Fruit fly (Drosophila melanogaster) whole organism, embryonic: Measurements from ENCODE around the gene CG13075.

Experiments
- Abd-B ChIP-seq: fragments of 200-800 bp; sonication (Bioruptor generic); optimal IDR thresholded peaks from 2 replicates; lab custom pipeline; 2018; ENCODE audit warnings: missing biosample characterization, mild to moderate bottlenecking, missing genetic modification characterization, moderate library complexity
- Atf6 ChIP-seq: fragments of 200-800 bp; sonication (Bioruptor generic); IDR thresholded peaks from 2 replicates; pipeline ENCODE4 v1.3.6; 2022; ENCODE audit warnings: missing biosample characterization, missing genetic modification characterization
- CG11247 ChIP-seq: fragments of 200-800 bp; sonication (Bioruptor generic); IDR thresholded peaks from 2 replicates; pipeline ENCODE4 v1.3.6; 2022; ENCODE audit warnings: missing biosample characterization, missing genetic modification characterization
- CG11695 ChIP-seq: fragments of 200-800 bp; sonication (Bioruptor generic); IDR thresholded peaks from 3 replicates; pipeline ENCODE4 v1.3.6; 2022; ENCODE audit warnings: missing biosample characterization, missing genetic modification characterization
- CG12236 ChIP-seq: fragments of 200-800 bp; sonication (Bioruptor generic); optimal IDR thresholded peaks from 2 replicates; lab custom pipeline; 2016; ENCODE audit warnings: missing biosample characterization, missing genetic modification characterization
- CG14014 ChIP-seq: fragments of 200-800 bp; sonication (Bioruptor generic); IDR thresholded peaks from 2 replicates; pipeline ENCODE4 v1.3.6; 2022; ENCODE audit warnings: missing biosample characterization, missing genetic modification characterization
- CG15269 ChIP-seq: fragments of 200-800 bp; sonication (Bioruptor generic); optimal IDR thresholded peaks from 2 replicates; lab custom pipeline; 2018; ENCODE audit warnings: missing biosample characterization, mild to moderate bottlenecking, missing genetic modification characterization, moderate library complexity
- CG2116 ChIP-seq: fragments of 200-800 bp; sonication (Bioruptor generic); optimal IDR thresholded peaks from 3 replicates; lab custom pipeline; 2018; ENCODE audit warnings: missing biosample characterization, mild to moderate bottlenecking, missing genetic modification characterization
- CG34422 ChIP-seq: fragments of 200-800 bp; sonication (Bioruptor generic); IDR thresholded peaks from 3 replicates; pipeline ENCODE4 v1.3.6; 2022; ENCODE audit warnings: missing biosample characterization, missing genetic modification characterization
- CG4282 ChIP-seq: fragments of 200-800 bp; sonication (Bioruptor generic); optimal IDR thresholded peaks from 2 replicates; lab custom pipeline; 2016; ENCODE audit warnings: missing biosample characterization, missing genetic modification characterization
- CG4360 ChIP-seq: fragments of 200-800 bp; sonication (Bioruptor generic); IDR thresholded peaks from 2 replicates; pipeline ENCODE4 v1.3.6; 2022; ENCODE audit warnings: missing biosample characterization, missing genetic modification characterization
- CG5180 ChIP-seq: fragments of 200-800 bp; sonication (Bioruptor generic); optimal IDR thresholded peaks from 3 replicates; lab custom pipeline; 2017; ENCODE audit warnings: missing biosample characterization, missing genetic modification characterization, mild to moderate bottlenecking, moderate library complexity, missing genetic modification reagents
- CG5245 ChIP-seq: fragments of 200-800 bp; sonication (Bioruptor generic); optimal IDR thresholded peaks from 3 replicates; lab custom pipeline; 2016; ENCODE audit warnings: missing biosample characterization, missing genetic modification characterization
- CG7963 ChIP-seq: fragments of 200-800 bp; sonication (Bioruptor generic); IDR thresholded peaks from 3 replicates; pipeline ENCODE4 v1.3.6; 2022; ENCODE audit warnings: missing biosample characterization, missing genetic modification characterization; ENCODE audit not compliant: partially characterized antibody
- CG9797 ChIP-seq: fragments of 200-800 bp; sonication (Bioruptor generic); optimal IDR thresholded peaks from 3 replicates; lab custom pipeline; 2018; ENCODE audit warnings: missing biosample characterization, mild to moderate bottlenecking, missing genetic modification characterization
- CG9932 ChIP-seq: fragments of 200-800 bp; sonication (Bioruptor generic); IDR thresholded peaks from 2 replicates; pipeline ENCODE4 v1.3.6; 2022; ENCODE audit warnings: missing biosample characterization, missing genetic modification characterization
- Camta ChIP-seq: fragments of 200-800 bp; sonication (Bioruptor generic); optimal IDR thresholded peaks from 2 replicates; lab custom pipeline; 2016; ENCODE audit warnings: missing biosample characterization, missing genetic modification characterization
- D19A ChIP-seq: fragments of 200-800 bp; optimal IDR thresholded peaks from 3 replicates; lab custom pipeline; 2019; ENCODE audit warnings: missing biosample characterization, mild to moderate bottlenecking, missing genetic modification characterization, moderate library complexity
- Dbx ChIP-seq: fragments of 200-800 bp; sonication (Bioruptor generic); IDR thresholded peaks from 3 replicates; pipeline ENCODE4 v1.3.6; 2022; ENCODE audit warnings: missing biosample characterization, missing genetic modification characterization
- E2f2 ChIP-seq: fragments of 200-800 bp; sonication (Bioruptor generic); IDR thresholded peaks from 2 replicates; pipeline ENCODE4 v1.3.6; 2022; ENCODE audit warnings: missing biosample characterization, missing genetic modification characterization
- Fer1 ChIP-seq: fragments of 200-800 bp; sonication (Bioruptor generic); optimal IDR thresholded peaks from 2 replicates; lab custom pipeline; 2017; ENCODE audit warnings: missing biosample characterization, mild to moderate bottlenecking, missing genetic modification characterization
- Gug ChIP-seq: fragments of 200-800 bp; sonication (Bioruptor generic); IDR thresholded peaks from 4 replicates; pipeline ENCODE4 v1.3.6; 2022; ENCODE audit warnings: missing biosample characterization, missing genetic modification characterization
- Med ChIP-seq: fragments of 200-800 bp; sonication (Bioruptor generic); peaks from one replicate; lab custom pipeline; 2016; ENCODE audit warnings: missing biosample characterization, missing genetic modification characterization, mild to moderate bottlenecking, inconsistent platforms, moderate library complexity
- Oli ChIP-seq: fragments of 200-800 bp; sonication (Bioruptor generic); optimal IDR thresholded peaks from 2 replicates; lab custom pipeline; 2018; ENCODE audit warnings: missing biosample characterization, mild to moderate bottlenecking, missing genetic modification characterization, moderate library complexity
- Sin3A ChIP-seq: fragments of >200 bp; optimal IDR thresholded peaks from 2 replicates; lab custom pipeline; 2018
- Taf1 ChIP-seq: fragments of 200-800 bp; sonication (Bioruptor generic); IDR thresholded peaks from 2 replicates; pipeline ENCODE4 v1.3.6; 2022; ENCODE audit warnings: missing biosample characterization, missing genetic modification characterization
- amos ChIP-seq: fragments of 200-800 bp; sonication (Bioruptor generic); IDR thresholded peaks from 2 replicates; pipeline ENCODE4 v1.3.6; 2022; ENCODE audit warnings: missing biosample characterization, missing genetic modification characterization; ENCODE audit not compliant: partially characterized antibody
- bcd ChIP-seq: fragments of 200-800 bp; sonication (Bioruptor generic); optimal IDR thresholded peaks from 2 replicates; lab custom pipeline; 2017; ENCODE audit warnings: missing biosample characterization, mild to moderate bottlenecking, missing genetic modification characterization
- bsh ChIP-seq, 2 experiments: fragments of 200-800 bp; sonication (Bioruptor generic); optimal IDR thresholded peaks; 2 replicates each; lab custom pipeline; 2017 to 2018; ENCODE audit warnings: mild to moderate bottlenecking in 2 of 2, missing biosample characterization in 2 of 2, missing genetic modification characterization in 2 of 2, moderate library complexity in 1 of 2
- cas ChIP-seq: fragments of 200-800 bp; sonication (Bioruptor generic); IDR thresholded peaks from 2 replicates; pipeline ENCODE4 v1.3.6; 2022; ENCODE audit warnings: missing biosample characterization, missing genetic modification characterization
- chm ChIP-seq: fragments of 200-800 bp; sonication (Bioruptor generic); IDR thresholded peaks from 2 replicates; pipeline ENCODE4 v1.3.6; 2022; ENCODE audit warnings: missing biosample characterization, missing genetic modification characterization
- croc ChIP-seq: fragments of 200-800 bp; sonication (Bioruptor generic); conservative IDR thresholded peaks from 3 replicates; pipeline ENCODE4 v1.3.6; 2022; ENCODE audit warnings: missing biosample characterization, missing genetic modification characterization
- dimm ChIP-seq: fragments of 200-800 bp; sonication (Bioruptor generic); IDR thresholded peaks from 2 replicates; pipeline ENCODE4 v1.3.6; 2022; ENCODE audit warnings: missing biosample characterization, missing genetic modification characterization
- dmrt11E ChIP-seq: fragments of 200-800 bp; sonication (Bioruptor generic); optimal IDR thresholded peaks from 3 replicates; lab custom pipeline; 2018; ENCODE audit warnings: missing biosample characterization, mild to moderate bottlenecking, missing genetic modification characterization, moderate library complexity
- esg ChIP-seq: fragments of 200-800 bp; sonication (Bioruptor generic); conservative IDR thresholded peaks from 2 replicates; pipeline ENCODE4 v1.3.6; 2022; ENCODE audit warnings: missing biosample characterization, missing genetic modification characterization
- ewg ChIP-seq: fragments of 200-800 bp; sonication (Bioruptor generic); optimal IDR thresholded peaks from 3 replicates; lab custom pipeline; 2017; ENCODE audit warnings: mild to moderate bottlenecking, missing biosample characterization, missing genetic modification reagents, missing genetic modification characterization
- fd102C ChIP-seq: fragments of 200-800 bp; sonication (Bioruptor generic); optimal IDR thresholded peaks from 2 replicates; lab custom pipeline; 2018; ENCODE audit warnings: missing biosample characterization, mild to moderate bottlenecking, missing genetic modification characterization, moderate library complexity
- grau ChIP-seq: fragments of 200-800 bp; optimal IDR thresholded peaks from 3 replicates; lab custom pipeline; 2019; ENCODE audit warnings: missing biosample characterization, mild to moderate bottlenecking, missing genetic modification characterization, moderate library complexity
- gsb-n ChIP-seq: fragments of 200-800 bp; sonication (Bioruptor generic); optimal IDR thresholded peaks from 3 replicates; lab custom pipeline; 2018; ENCODE audit warnings: missing biosample characterization, mild to moderate bottlenecking, missing genetic modification characterization
- kay ChIP-seq: fragments of 200-800 bp; sonication (Bioruptor generic); optimal IDR thresholded peaks from 2 replicates; lab custom pipeline; 2016; ENCODE audit warnings: missing biosample characterization, missing genetic modification characterization
- ken ChIP-seq: fragments of 200-800 bp; sonication (Bioruptor generic); IDR thresholded peaks from 3 replicates; pipeline ENCODE4 v1.3.6; 2022; ENCODE audit warnings: missing biosample characterization, missing genetic modification characterization
- mam ChIP-seq: fragments of 200-800 bp; sonication (Bioruptor generic); optimal IDR thresholded peaks from 3 replicates; lab custom pipeline; 2016; ENCODE audit warnings: missing biosample characterization, missing genetic modification characterization
- nau ChIP-seq: fragments of 200-800 bp; sonication (Bioruptor generic); optimal IDR thresholded peaks from 3 replicates; lab custom pipeline; 2017; ENCODE audit warnings: missing biosample characterization, mild to moderate bottlenecking, missing genetic modification characterization, missing genetic modification reagents
- nerfin-2 ChIP-seq: fragments of 200-800 bp; sonication (Bioruptor generic); IDR thresholded peaks from 2 replicates; pipeline ENCODE4 v1.3.6; 2022; ENCODE audit warnings: missing biosample characterization, missing genetic modification characterization; ENCODE audit not compliant: partially characterized antibody
- phol ChIP-seq: fragments of 200-800 bp; sonication (Bioruptor generic); optimal IDR thresholded peaks from 3 replicates; lab custom pipeline; 2018; ENCODE audit warnings: missing biosample characterization, mild to moderate bottlenecking, missing genetic modification characterization, moderate library complexity
- psq ChIP-seq: fragments of 200-800 bp; sonication (Bioruptor generic); optimal IDR thresholded peaks from 2 replicates; lab custom pipeline; 2017; ENCODE audit warnings: missing biosample characterization, missing genetic modification characterization
- sens-2 ChIP-seq: fragments of 200-800 bp; sonication (Bioruptor generic); IDR thresholded peaks from 2 replicates; pipeline ENCODE4 v1.3.6; 2022; ENCODE audit warnings: missing biosample characterization, missing genetic modification characterization
- slou ChIP-seq: fragments of 200-800 bp; sonication (Bioruptor generic); optimal IDR thresholded peaks from 3 replicates; lab custom pipeline; 2016; ENCODE audit warnings: missing biosample characterization, missing genetic modification characterization
- zfh1 ChIP-seq: fragments of 200-800 bp; sonication (Bioruptor generic); IDR thresholded peaks from 3 replicates; pipeline ENCODE4 v1.3.6; 2022; ENCODE audit warnings: missing biosample characterization, missing genetic modification characterization

CG13075 gene

DNA sequence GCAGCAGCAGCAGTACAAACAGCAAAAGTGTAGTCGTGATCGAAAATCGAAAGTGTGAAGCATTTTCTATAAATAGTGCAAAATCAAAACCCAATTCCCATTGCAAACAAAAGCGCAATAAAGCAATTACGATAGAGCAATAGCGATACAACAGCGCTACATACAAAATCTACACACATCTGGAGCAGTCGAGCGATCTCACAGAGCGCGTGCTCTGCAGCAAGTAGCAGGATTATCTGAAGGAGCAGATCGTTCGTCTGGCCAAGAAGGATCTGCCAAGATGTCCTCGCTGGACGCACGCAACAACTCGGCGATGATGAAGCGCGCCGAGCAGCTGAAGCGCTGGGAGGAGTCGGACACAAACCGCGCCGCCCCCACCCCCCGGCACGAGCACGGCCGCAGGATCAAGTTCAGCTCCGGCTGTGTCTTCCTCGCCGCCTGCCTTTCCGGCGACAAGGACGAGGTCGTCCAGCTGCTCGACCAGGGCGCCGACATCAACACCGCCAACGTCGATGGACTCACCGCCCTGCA is 30.7 kb upstream of the CG13075 start (continued):
- TF ChIP-seq nerfin-2 (GFP tag; lab: Robert Waterston, UW) (no peak), Dbx (GFP tag; lab: Robert Waterston, UW) (0 out of 3 replicates have a peak, but pooled peaks have one; percentile 9), Gug (GFP tag; lab: Robert Waterston, UW) (no peak), Sin3A (no peak), CG4360 (GFP tag; lab: Robert Waterston, UW) (peak; percentile 12; the same call in 1 of the 2 replicates), CG5180 (no peak), CG11247 (GFP tag; lab: Robert Waterston, UW) (0 out of 2 replicates have a peak, but pooled peaks have one; percentile 10), D19A (no peak), CG9932 (GFP tag; lab: Robert Waterston, UW) (peak; percentile 15; the same call in 1 of the 2 replicates), ken (GFP tag; lab: Robert Waterston, UW) (peak; percentile 60; the same call in 2 of the 3 replicates), chm (GFP tag; lab: Robert Waterston, UW) (0 out of 2 replicates have a peak, but pooled peaks have one; percentile 17), zfh1 (GFP tag; lab: Robert Waterston, UW) (no peak), Atf6 (no peak), CG11695 (0 out of 3 replicates have a peak, but pooled peaks have one; percentile 6), CG4282 (GFP tag; lab: Kevin White, UChicago) (no peak), CG14014 (0 out of 2 replicates have a peak, but pooled peaks have one; percentile 6)

DNA sequence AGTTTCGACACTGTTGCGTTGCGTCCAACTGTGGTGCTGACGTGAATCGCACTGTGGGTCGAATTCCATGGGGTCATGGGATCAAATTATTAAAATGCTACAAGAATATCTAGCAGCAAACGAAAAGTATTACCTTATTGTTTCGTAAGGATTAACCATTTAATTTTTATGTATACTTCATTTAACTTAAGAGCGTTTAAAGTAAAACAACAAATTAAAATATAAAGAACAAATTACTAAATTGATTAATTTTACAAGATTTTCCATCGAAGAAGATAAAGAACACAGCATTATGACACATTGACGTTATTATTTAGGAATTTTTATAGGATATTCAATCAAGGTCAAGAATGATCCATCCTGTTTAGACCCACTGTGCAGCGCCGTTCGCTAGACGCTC is 29.7 kb upstream of the CG13075 start:
- TF ChIP-seq Taf1 (no peak), mam (GFP tag; lab: Kevin White, UChicago) (no peak), croc (GFP tag; lab: Robert Waterston, UW) (no peak), sens-2 (no peak), cas (no peak), Oli (tag; lab: Kevin White, UChicago) (peak; percentile 68), ewg (GFP tag; lab: Kevin White, UChicago) (peak; percentile 46), CG2116 (GFP tag; lab: Kevin White, UChicago) (no peak), phol (tag; lab: Kevin White, UChicago) (peak; percentile 68), CG15269 (peak; percentile 68), Camta (GFP tag; lab: Kevin White, UChicago) (no peak), CG5245 (GFP tag; lab: Kevin White, UChicago) (peak; percentile 8), CG7963 (GFP tag; lab: Robert Waterston, UW) (no peak), E2f2 (GFP tag; lab: Robert Waterston, UW) (peak; percentile 22; the same call in 1 of the 2 replicates), slou (GFP tag; lab: Kevin White, UChicago) (no peak), dimm (GFP tag; lab: Robert Waterston, UW) (no peak), CG34422 (GFP tag; lab: Robert Waterston, UW) (0 out of 3 replicates have a peak, but pooled peaks have one; percentile 22), bcd (peak; percentile 49), CG12236 (GFP tag; lab: Kevin White, UChicago) (no peak), dmrt11E (tag; lab: Kevin White, UChicago) (peak; percentile 15), psq (GFP tag; lab: Kevin White, UChicago) (no peak), gsb-n (tag; lab: Kevin White, UChicago) (no peak), Med (GFP tag; lab: Kevin White, UChicago) (peak; percentile 79), CG9797 (GFP tag; lab: Kevin White, UChicago) (no peak), Fer1 (GFP tag; lab: Kevin White, UChicago) (peak; percentile 37), CG14014 (no peak), CG11247 (GFP tag; lab: Robert Waterston, UW) (no peak), fd102C (GFP tag; lab: Kevin White, UChicago) (no peak), esg (GFP tag; lab: Robert Waterston, UW) (no peak), CG4282 (GFP tag; lab: Kevin White, UChicago) (no peak), amos (no peak), Abd-B (GFP tag; lab: Kevin White, UChicago) (peak; percentile 13), nau (GFP tag; lab: Kevin White, UChicago) (peak; percentile 2), kay (GFP tag; lab: Kevin White, UChicago) (no peak), bsh (GFP tag; optimal IDR thresholded peaks at IDR 0.05; lab: Kevin White, UChicago) (peak in 1 of 2 experiments; percentile 53), grau (tag; lab: Kevin White, UChicago) (peak; percentile 64)
